Fruit fly (Drosophila melanogaster): ENCODE results near the gene Rcd-1.
A peak's percentile ranks its signal among the peaks of the same experiment; 100 is the strongest.

Rcd-1 gene

DNA sequence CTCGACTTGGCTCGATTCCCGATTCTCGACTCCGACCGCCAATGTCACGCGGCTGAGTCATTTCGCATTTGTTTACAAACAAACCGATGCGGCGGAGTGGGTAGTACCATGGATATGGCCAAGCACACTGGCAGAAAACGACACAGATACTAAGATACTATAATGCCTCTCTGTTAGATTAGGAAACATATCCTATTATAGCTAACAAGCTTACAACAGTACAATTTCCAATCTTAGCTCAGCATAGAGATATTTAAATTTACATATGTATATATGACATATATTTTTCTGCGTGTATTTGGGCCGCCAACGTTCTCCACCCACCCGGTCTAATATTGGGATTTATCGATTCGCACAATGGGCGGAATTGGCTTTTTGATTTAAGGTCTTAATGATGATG is 34.6 kb upstream of the Rcd-1 start (continued):
- TF ChIP-seq CG5245 (GFP tag; optimal IDR thresholded peaks at IDR 0.05) (peak; percentile 59), CG15514 (GFP tag; optimal IDR thresholded peaks at IDR 0.05) (peak; percentile 58), CG12236 (GFP tag; optimal IDR thresholded peaks at IDR 0.05) (no peak), CG31365 (tag; optimal IDR thresholded peaks at IDR 0.05) (no peak), CG2678 (tag; optimal IDR thresholded peaks at IDR 0.05) (peak; percentile 82), CG12155 (GFP tag; optimal IDR thresholded peaks at IDR 0.05) (peak; percentile 80), Sry-β (GFP tag; optimal IDR thresholded peaks at IDR 0.05) (no peak), en (GFP tag; optimal IDR thresholded peaks at IDR 0.05) (peak; percentile 23), CG34422 (GFP tag; IDR thresholded peaks at IDR 0.05) (peak; percentile 76), CG31388 (GFP tag; optimal IDR thresholded peaks at IDR 0.05) (peak; percentile 47), CG13123 (GFP tag; optimal IDR thresholded peaks at IDR 0.05) (peak; percentile 35), gce (GFP tag; IDR thresholded peaks at IDR 0.05) (peak; percentile 60; the same call in 1 of the 3 replicates), CG14441 (GFP tag; IDR thresholded peaks at IDR 0.05) (peak; percentile 85), eve (GFP tag; optimal IDR thresholded peaks at IDR 0.05) (no peak), Fer1 (GFP tag; optimal IDR thresholded peaks at IDR 0.05) (peak; percentile 77), stwl (tag; optimal IDR thresholded peaks at IDR 0.05) (no peak), kah (GFP tag; optimal IDR thresholded peaks at IDR 0.05) (peak; percentile 14), CG18476 (GFP tag; optimal IDR thresholded peaks at IDR 0.05) (peak; percentile 49), Dip2 (GFP tag; IDR thresholded peaks at IDR 0.05) (no peak), CG12942 (GFP tag; optimal IDR thresholded peaks at IDR 0.05) (peak; percentile 48), C15 (GFP tag; IDR thresholded peaks at IDR 0.05) (0 out of 3 replicates have a peak, but pooled peaks have one; percentile 61), tin (GFP tag; optimal IDR thresholded peaks at IDR 0.05) (peak; percentile 73), CG3065 (GFP tag; optimal IDR thresholded peaks at IDR 0.05) (peak; percentile 19), dmrt99B (tag; optimal IDR thresholded peaks at IDR 0.05) (peak; percentile 85), ro (GFP tag; IDR thresholded peaks at IDR 0.05) (no peak), CG10959 (GFP tag; IDR thresholded peaks at IDR 0.05) (peak; percentile 73), HLH4C (GFP tag; IDR thresholded peaks at IDR 0.05; ENCODE audit: partially characterized antibody) (0 out of 3 replicates have a peak, but pooled peaks have one; percentile 20), CG2889 (GFP tag; IDR thresholded peaks at IDR 0.05) (peak; percentile 73), ab (GFP tag; optimal IDR thresholded peaks at IDR 0.05) (no peak), nau (GFP tag; optimal IDR thresholded peaks at IDR 0.05) (peak; percentile 59), grn (GFP tag; optimal IDR thresholded peaks at IDR 0.05) (no peak), fd96Cb (tag; optimal IDR thresholded peaks at IDR 0.05) (peak; percentile 60), Ada2b (GFP tag; IDR thresholded peaks at IDR 0.05) (peak; percentile 91), CG12659 (GFP tag; optimal IDR thresholded peaks at IDR 0.05) (peak; percentile 78), CHES-1-like (GFP tag; optimal IDR thresholded peaks at IDR 0.05) (peak; percentile 44), disco-r (GFP tag; optimal IDR thresholded peaks at IDR 0.05) (no peak), CG14710 (tag; optimal IDR thresholded peaks at IDR 0.05) (peak; percentile 44), CG12104 (GFP tag; optimal IDR thresholded peaks at IDR 0.05) (peak; percentile 30), CG32772 (GFP tag; IDR thresholded peaks at IDR 0.05) (peak; percentile 66; the same call in 1 of the 2 replicates), CG9609 (GFP tag; optimal IDR thresholded peaks at IDR 0.05) (no peak), Dfd (GFP tag; optimal IDR thresholded peaks at IDR 0.05) (no peak), CG14860 (GFP tag; IDR thresholded peaks at IDR 0.05; ENCODE audit: partially characterized antibody) (no peak), CG10321 (GFP tag; IDR thresholded peaks at IDR 0.05) (no peak), chif (GFP tag; optimal IDR thresholded peaks at IDR 0.05) (peak; percentile 43 to 62), CG12391 (tag; optimal IDR thresholded peaks at IDR 0.05) (peak; percentile 69), CG2120 (GFP tag; optimal IDR thresholded peaks at IDR 0.05) (peak; percentile 80), Camta (GFP tag; optimal IDR thresholded peaks at IDR 0.05) (peak; percentile 58), Rfx (GFP tag; IDR thresholded peaks at IDR 0.05) (peak; percentile 93), Vsx1 (GFP tag; optimal IDR thresholded peaks at IDR 0.05) (peak; percentile 68), fd3F (GFP tag; optimal IDR thresholded peaks at IDR 0.05) (peak; percentile 71), D19B (GFP tag; optimal IDR thresholded peaks at IDR 0.05) (peak; percentile 43)

Data from whole organism, embryonic.